Worm (Caenorhabditis elegans): ENCODE data around the gene sru-19.

DNA sequence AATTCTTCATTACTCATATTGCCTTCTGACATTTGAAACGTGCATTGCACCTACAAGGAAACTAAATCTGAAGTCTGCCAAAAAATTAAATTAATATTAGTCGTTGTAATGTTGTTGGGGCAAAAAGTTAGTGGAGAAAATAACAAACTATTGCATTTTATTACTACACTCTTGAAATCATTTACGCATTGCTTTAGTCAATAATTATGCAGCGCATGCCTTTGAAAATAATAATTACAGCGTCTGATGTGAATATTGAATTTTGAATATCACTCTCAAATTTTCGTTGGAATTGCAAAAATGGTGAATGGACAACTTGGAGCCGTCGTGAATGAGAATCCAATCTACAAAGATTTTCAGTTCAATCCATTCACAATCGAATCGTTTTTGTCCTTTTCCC is at the start of gene sru-19:
- TF ChIP-seq hlh-13 (GFP tag; optimal IDR thresholded peaks at IDR 0.05) (no peak), pqm-1 (tag; optimal IDR thresholded peaks at IDR 0.05) (no peak), hlh-30 (tag; optimal IDR thresholded peaks at IDR 0.05; ENCODE audit: insufficient read depth) (no peak), unc-86 (tag; optimal IDR thresholded peaks at IDR 0.05) (no peak), nhr-11 (tag; optimal IDR thresholded peaks at IDR 0.05) (no peak), ets-4 (tag; optimal IDR thresholded peaks at IDR 0.05) (no peak), F13H6.1 (tag; optimal IDR thresholded peaks at IDR 0.05) (no peak), ama-1 (optimal IDR thresholded peaks at IDR 0.05) (no peak), nhr-232 (tag; optimal IDR thresholded peaks at IDR 0.05) (no peak), pros-1 (tag; optimal IDR thresholded peaks at IDR 0.05) (no peak), che-1 (tag; optimal IDR thresholded peaks at IDR 0.05) (no peak), T23F11.4 (GFP tag; optimal IDR thresholded peaks at IDR 0.05) (no peak), pax-1 (tag; optimal IDR thresholded peaks at IDR 0.05) (no peak), lin-11 (tag; optimal IDR thresholded peaks at IDR 0.05) (no peak)
